Fruit fly (Drosophila melanogaster): ENCODE results near the gene CG13813.

The CG13813 gene

dm6 chr3L:20241987-20242982, 10.8 kb downstream of the CG13813 start (continued):
- TF ChIP-seq chinmo (GFP tag; IDR thresholded peaks at IDR 0.05; ENCODE audit: partially characterized antibody) (no peak), gcm2 (GFP tag; optimal IDR thresholded peaks at IDR 0.05) (no peak), pfk (GFP tag; optimal IDR thresholded peaks at IDR 0.05) (no peak), run (tag; optimal IDR thresholded peaks at IDR 0.05) (no peak), Mrtf (GFP tag; IDR thresholded peaks at IDR 0.05) (no peak), insv (GFP tag; optimal IDR thresholded peaks at IDR 0.05) (peak in 1 of 2 experiments; percentile 23), fd64A (GFP tag; optimal IDR thresholded peaks at IDR 0.05) (no peak), inv (GFP tag; IDR thresholded peaks at IDR 0.05; ENCODE audit: partially characterized antibody) (peak; percentile 63), eyg (GFP tag; optimal IDR thresholded peaks at IDR 0.05) (no peak), Dp (GFP tag; optimal IDR thresholded peaks at IDR 0.05) (no peak), CG8388 (GFP tag; optimal IDR thresholded peaks at IDR 0.05) (peak; percentile 30), CG12659 (GFP tag; optimal IDR thresholded peaks at IDR 0.05) (peak; percentile 72), CG15479 (GFP tag; optimal IDR thresholded peaks at IDR 0.05) (no peak), ase (GFP tag; IDR thresholded peaks at IDR 0.05) (peak; percentile 62; the same call in 2 of the 3 replicates), CG10209 (GFP tag; optimal IDR thresholded peaks at IDR 0.05) (peak; percentile 57), CG34376 (GFP tag; optimal IDR thresholded peaks at IDR 0.05) (no peak), CG10543 (GFP tag; optimal IDR thresholded peaks at IDR 0.05) (peak; percentile 67), CG4360 (GFP tag; IDR thresholded peaks at IDR 0.05) (no peak), schlank (tag; optimal IDR thresholded peaks at IDR 0.05) (peak; percentile 33), en (GFP tag; optimal IDR thresholded peaks at IDR 0.05) (no peak), CG14860 (GFP tag; IDR thresholded peaks at IDR 0.05; ENCODE audit: partially characterized antibody) (peak; percentile 58; the same call in 2 of the 3 replicates), unpg (GFP tag; optimal IDR thresholded peaks at IDR 0.05) (peak; percentile 33), Ravus (GFP tag; IDR thresholded peaks at IDR 0.05) (no peak), CG17802 (tag; optimal IDR thresholded peaks at IDR 0.05) (no peak), fd3F (GFP tag; optimal IDR thresholded peaks at IDR 0.05) (peak; percentile 44), dati (GFP tag; IDR thresholded peaks at IDR 0.05) (no peak), Lhr (GFP tag; optimal IDR thresholded peaks at IDR 0.05) (no peak), al (GFP tag; IDR thresholded peaks at IDR 0.05) (peak; percentile 32; the same call in 1 of the 2 replicates), D (optimal IDR thresholded peaks at IDR 0.05) (no peak), D (GFP tag; optimal IDR thresholded peaks at IDR 0.05) (peak; percentile 21), CG6765 (GFP tag; optimal IDR thresholded peaks at IDR 0.05) (peak; percentile 9), CG8089 (GFP tag; optimal IDR thresholded peaks at IDR 0.05) (no peak), CoRest (tag; optimal IDR thresholded peaks at IDR 0.05) (peak; percentile 79), Hmr (GFP tag; optimal IDR thresholded peaks at IDR 0.05) (peak; percentile 61), fd96Cb (tag; optimal IDR thresholded peaks at IDR 0.05) (peak; percentile 34), Bgb (GFP tag; IDR thresholded peaks at IDR 0.05; ENCODE audit: partially characterized antibody) (peak; percentile 68), CG12942 (GFP tag; optimal IDR thresholded peaks at IDR 0.05) (peak; percentile 13), cas (GFP tag; IDR thresholded peaks at IDR 0.05) (no peak), CG30403 (GFP tag; optimal IDR thresholded peaks at IDR 0.05) (peak; percentile 71), CG7372 (GFP tag; IDR thresholded peaks at IDR 0.05) (0 out of 2 replicates have a peak, but pooled peaks have one; percentile 23), CG7745 (tag; optimal IDR thresholded peaks at IDR 0.05) (no peak), Antp (GFP tag; optimal IDR thresholded peaks at IDR 0.05) (no peak), row (GFP tag; IDR thresholded peaks at IDR 0.05) (peak; percentile 87), Dek (tag; optimal IDR thresholded peaks at IDR 0.05) (peak; percentile 51), CkIIα-i1 (GFP tag; IDR thresholded peaks at IDR 0.05) (no peak), CG10321 (GFP tag; IDR thresholded peaks at IDR 0.05) (no peak; the same call in 1 of the 2 replicates), fru (optimal IDR thresholded peaks at IDR 0.05) (no peak), Ets97D (GFP tag; optimal IDR thresholded peaks at IDR 0.05) (peak; percentile 5)
